Worm (Caenorhabditis elegans) whole organism, late embryonic: ENCODE results near the gene erh-1.

ENCODE experiments used
- C08G9.2 ChIP-seq: sonication (generic microtip); optimal IDR thresholded peaks from 2 replicates; lab custom pipeline; 2016; ENCODE audit warnings: mild to moderate bottlenecking, missing genetic modification characterization, moderate library complexity, missing compliant biosample characterization
- C38D4.7 ChIP-seq: fragments of 200-800 bp; sonication (Bioruptor generic); optimal IDR thresholded peaks from 2 replicates; lab custom pipeline; 2018; ENCODE audit warnings: mild to moderate bottlenecking, missing genetic modification characterization, moderate library complexity, missing compliant biosample characterization
- K09A11.1 ChIP-seq: sonication (generic microtip); optimal IDR thresholded peaks from 2 replicates; lab custom pipeline; 2017; ENCODE audit warnings: antibody characterized with exemption, mild to moderate bottlenecking, missing genetic modification characterization, missing compliant biosample characterization; ENCODE audit not compliant: insufficient read depth
- T23F11.4 ChIP-seq: fragments of 200-800 bp; sonication (Bioruptor generic); optimal IDR thresholded peaks from 2 replicates; lab custom pipeline; 2018; ENCODE audit warnings: mild to moderate bottlenecking, missing genetic modification characterization, missing compliant biosample characterization
- ahr-1 ChIP-seq: sonication (generic microtip); optimal IDR thresholded peaks from 2 replicates; lab custom pipeline; 2016; ENCODE audit warnings: missing genetic modification characterization, missing compliant biosample characterization
- ceh-24 ChIP-seq: sonication (generic microtip); optimal IDR thresholded peaks from 2 replicates; lab custom pipeline; 2016; ENCODE audit warnings: mild to moderate bottlenecking, missing genetic modification characterization, missing compliant biosample characterization
- ceh-45 ChIP-seq: fragments of 200-800 bp; sonication (Bioruptor generic); IDR thresholded peaks from 2 replicates; pipeline ENCODE4 v1.3.6; 2022; ENCODE audit warnings: missing genetic modification reagents, missing genetic modification characterization, missing compliant biosample characterization
- ceh-6 ChIP-seq: fragments of 200-800 bp; sonication (Bioruptor generic); optimal IDR thresholded peaks from 2 replicates; lab custom pipeline; 2018; ENCODE audit warnings: mild to moderate bottlenecking, missing genetic modification characterization, missing compliant biosample characterization
- dmd-4 ChIP-seq: sonication (generic microtip); optimal IDR thresholded peaks from 2 replicates; lab custom pipeline; 2016; ENCODE audit warnings: borderline replicate concordance, missing genetic modification characterization, missing compliant biosample characterization
- dve-1 ChIP-seq: sonication (generic microtip); optimal IDR thresholded peaks from 2 replicates; lab custom pipeline; 2017; ENCODE audit warnings: antibody characterized with exemption, mild to moderate bottlenecking, missing genetic modification characterization, missing compliant biosample characterization
- elt-2 ChIP-seq: sonication (generic microtip); optimal IDR thresholded peaks from 2 replicates; lab custom pipeline; 2016; ENCODE audit warnings: missing genetic modification reagents, missing genetic modification characterization, missing compliant biosample characterization
- elt-4 ChIP-seq: sonication (generic microtip); optimal IDR thresholded peaks from 2 replicates; lab custom pipeline; 2016; ENCODE audit warnings: missing genetic modification characterization, missing compliant biosample characterization
- eyg-1 ChIP-seq: sonication (generic microtip); optimal IDR thresholded peaks from 2 replicates; lab custom pipeline; 2016; ENCODE audit warnings: missing genotype, missing genetic modification characterization, missing compliant biosample characterization
- fkh-6 ChIP-seq: sonication (generic microtip); optimal IDR thresholded peaks from 2 replicates; lab custom pipeline; 2016; ENCODE audit warnings: missing genetic modification characterization, missing compliant biosample characterization
- hlh-15 ChIP-seq: sonication (generic microtip); optimal IDR thresholded peaks from 2 replicates; lab custom pipeline; 2016; ENCODE audit warnings: missing genetic modification characterization, missing compliant biosample characterization
- hlh-30 ChIP-seq: sonication (generic microtip); optimal IDR thresholded peaks from 2 replicates; lab custom pipeline; 2017; ENCODE audit warnings: antibody characterized with exemption, missing genetic modification characterization, missing compliant biosample characterization; ENCODE audit not compliant: insufficient read depth
- hlh-8 ChIP-seq: sonication (generic microtip); optimal IDR thresholded peaks from 2 replicates; lab custom pipeline; 2016; ENCODE audit warnings: missing genotype, missing genetic modification characterization, missing compliant biosample characterization
- lim-6 ChIP-seq: sonication (generic microtip); optimal IDR thresholded peaks from 2 replicates; lab custom pipeline; 2016; ENCODE audit warnings: missing genetic modification characterization, missing compliant biosample characterization
- lin-11 ChIP-seq: fragments of 200-800 bp; sonication (Bioruptor generic); optimal IDR thresholded peaks from 2 replicates; lab custom pipeline; 2018; ENCODE audit warnings: mild to moderate bottlenecking, missing genetic modification characterization, missing compliant biosample characterization
- nhr-232 ChIP-seq: sonication (generic microtip); optimal IDR thresholded peaks from 2 replicates; lab custom pipeline; 2016; ENCODE audit warnings: missing genetic modification characterization, missing compliant biosample characterization
- pat-9 ChIP-seq: fragments of 200-800 bp; sonication (Bioruptor generic); optimal IDR thresholded peaks from 2 replicates; lab custom pipeline; 2018; ENCODE audit warnings: mild to moderate bottlenecking, missing genetic modification characterization, moderate library complexity, missing compliant biosample characterization
- pax-1 ChIP-seq: fragments of 150-350 bp; optimal IDR thresholded peaks from 2 replicates; lab custom pipeline; 2014; ENCODE audit warnings: missing biosample characterization, missing genetic modification characterization
- pqm-1 ChIP-seq: sonication (generic microtip); optimal IDR thresholded peaks from 2 replicates; lab custom pipeline; 2016; ENCODE audit warnings: missing genetic modification characterization, missing compliant biosample characterization
- ref-2 ChIP-seq: sonication (generic microtip); optimal IDR thresholded peaks from 2 replicates; lab custom pipeline; 2016; ENCODE audit warnings: missing genetic modification characterization, missing compliant biosample characterization
- sox-4 ChIP-seq: sonication (generic microtip); optimal IDR thresholded peaks from 2 replicates; lab custom pipeline; 2017; ENCODE audit warnings: mild to moderate bottlenecking, missing genetic modification characterization, inconsistent platforms, missing compliant biosample characterization
- tbx-2 ChIP-seq: sonication (generic microtip); optimal IDR thresholded peaks from 2 replicates; lab custom pipeline; 2016; ENCODE audit warnings: missing genetic modification characterization, missing compliant biosample characterization
- ttx-3 ChIP-seq: sonication (generic microtip); optimal IDR thresholded peaks from 2 replicates; lab custom pipeline; 2016; ENCODE audit warnings: missing genetic modification reagents, missing genetic modification characterization, missing compliant biosample characterization
- unc-3 ChIP-seq, 2 experiments: fragments of 200-800 bp in 1 of 2; sonication (Bioruptor generic) in 1 of 2; sonication (generic microtip) in 1 of 2; conservative IDR thresholded peaks in 1 of 2; optimal IDR thresholded peaks in 1 of 2; 2 replicates each; pipeline versions ENCODE4 v1.3.6 to Lab custom; 2016 to 2022; ENCODE audit warnings: missing compliant biosample characterization in 2 of 2, missing genetic modification characterization in 2 of 2, missing genetic modification reagents in 1 of 2
- unc-42 ChIP-seq: sonication (generic microtip); optimal IDR thresholded peaks from 2 replicates; lab custom pipeline; 2016; ENCODE audit warnings: missing genotype, missing genetic modification characterization, missing compliant biosample characterization
- unc-86 ChIP-seq: sonication (generic microtip); optimal IDR thresholded peaks from 2 replicates; lab custom pipeline; 2016; ENCODE audit warnings: missing genetic modification characterization, missing compliant biosample characterization
- zip-5 ChIP-seq: sonication (generic microtip); optimal IDR thresholded peaks from 2 replicates; lab custom pipeline; 2016; ENCODE audit warnings: missing genetic modification characterization, missing compliant biosample characterization

Gene erh-1

ce11 chrV:10615496-10615895, 36.6 kb upstream of the erh-1 start, which contains the start of gene H09F14.1:
TSS of gene H09F14.1 (minus strand) at chrV:10615596.
- TF ChIP-seq unc-86 (tag; lab: Kevin White, UChicago) (no peak), hlh-8 (tag; lab: Kevin White, UChicago) (no peak), dmd-4 (tag; lab: Kevin White, UChicago) (no peak), unc-3 (GFP tag; conservative IDR thresholded peaks at IDR 0.05; lab: Robert Waterston, UW) (no peak), unc-3 (tag; optimal IDR thresholded peaks at IDR 0.05; lab: Kevin White, UChicago) (no peak), C08G9.2 (no peak), elt-2 (no peak), ceh-6 (GFP tag; lab: Kevin White, UChicago) (no peak), hlh-30 (tag; lab: Kevin White, UChicago) (no peak), eyg-1 (no peak), ahr-1 (tag; lab: Kevin White, UChicago) (no peak), ref-2 (no peak), ceh-24 (tag; lab: Kevin White, UChicago) (no peak), sox-4 (tag; lab: Kevin White, UChicago) (no peak), dve-1 (no peak), tbx-2 (tag; lab: Kevin White, UChicago) (no peak), K09A11.1 (tag; lab: Kevin White, UChicago) (no peak), unc-42 (tag; lab: Kevin White, UChicago) (no peak)

ce11 chrV:10602051-10602937, 23.4 kb upstream of the erh-1 start, which contains the start of gene H27A22.1:
TSS of gene H27A22.1 (plus strand) at chrV:10602555.
- no peak for TF ChIP-seq lim-6 (tag; lab: Kevin White, UChicago)
- TF ChIP-seq unc-3 (GFP tag; conservative IDR thresholded peaks at IDR 0.05; lab: Robert Waterston, UW), result no peak
- no peak for TF ChIP-seq unc-3 (tag; optimal IDR thresholded peaks at IDR 0.05; lab: Kevin White, UChicago)
- no peak for TF ChIP-seq T23F11.4 (GFP tag; lab: Kevin White, UChicago)

- TF ChIP-seq dve-1 (no peak), C38D4.7 (GFP tag; lab: Kevin White, UChicago) (no peak), C08G9.2 (no peak), pax-1 (tag; lab: Kevin White, UChicago) (no peak), zip-5 (tag; lab: Kevin White, UChicago) (no peak), ttx-3 (tag; lab: Kevin White, UChicago) (no peak), pqm-1 (tag; lab: Kevin White, UChicago) (no peak)
Observed at ce11 chrV:10598670-10599154, 19.8 kb upstream of the erh-1 start, which contains the start of gene scpl-4. TSS of gene scpl-4 (plus strand) at chrV:10599104.

ce11 chrV:10597234-10597633, 18.3 kb upstream of the erh-1 start, which contains the start of gene T21C9.13:
TSS of gene T21C9.13 (plus strand) at chrV:10597266.
- TF ChIP-seq unc-3 (GFP tag; conservative IDR thresholded peaks at IDR 0.05; lab: Robert Waterston, UW) (no peak), unc-3 (tag; optimal IDR thresholded peaks at IDR 0.05; lab: Kevin White, UChicago) (no peak), fkh-6 (tag; lab: Kevin White, UChicago) (no peak), pat-9 (tag; lab: Kevin White, UChicago) (no peak), dve-1 (no peak), nhr-232 (tag; lab: Kevin White, UChicago) (no peak), ceh-45 (GFP tag; lab: Robert Waterston, UW) (no peak), hlh-15 (no peak), lin-11 (tag; lab: Kevin White, UChicago) (no peak), hlh-8 (tag; lab: Kevin White, UChicago) (no peak), elt-4 (tag; lab: Kevin White, UChicago) (no peak)
- TF ChIP-seq, all 69 proteins: peak for 0
